Fruit fly (Drosophila melanogaster): ENCODE results near the gene CG5885.

CG5885 gene

dm6 chr2L:9956993-9957652 lies 39.0 kb upstream of the CG5885 start, which contains the start of the genes CG4658 and CG5846 (continued):
- TF ChIP-seq Asciz (GFP tag; optimal IDR thresholded peaks at IDR 0.05) (peak; percentile 87), CG7839 (tag; optimal IDR thresholded peaks at IDR 0.05) (peak; percentile 96), eyg (GFP tag; optimal IDR thresholded peaks at IDR 0.05) (no peak), D (optimal IDR thresholded peaks at IDR 0.05) (no peak), D (GFP tag; optimal IDR thresholded peaks at IDR 0.05) (peak; percentile 84), CG12659 (GFP tag; optimal IDR thresholded peaks at IDR 0.05) (peak; percentile 94), slbo (GFP tag; IDR thresholded peaks at IDR 0.05) (peak; percentile 95), Nf-YB (GFP tag; optimal IDR thresholded peaks at IDR 0.05) (peak; percentile 83), CG13287 (GFP tag; IDR thresholded peaks at IDR 0.05; ENCODE audit: partially characterized antibody) (peak; percentile 41; the same call in 1 of the 2 replicates), CG2678 (tag; optimal IDR thresholded peaks at IDR 0.05) (peak; percentile 96), Med (GFP tag) (peak; percentile 88), B-H1 (GFP tag; IDR thresholded peaks at IDR 0.05) (peak; percentile 93), run (tag; optimal IDR thresholded peaks at IDR 0.05) (peak; percentile 95), croc (GFP tag; conservative IDR thresholded peaks at IDR 0.05) (peak; percentile 89), CG4282 (GFP tag; optimal IDR thresholded peaks at IDR 0.05) (peak; percentile 41), CG5180 (GFP tag; optimal IDR thresholded peaks at IDR 0.05) (no peak), Mrtf (GFP tag; IDR thresholded peaks at IDR 0.05) (peak; percentile 87), CG11398 (GFP tag; optimal IDR thresholded peaks at IDR 0.05) (peak; percentile 78), Taf1 (GFP tag; IDR thresholded peaks at IDR 0.05) (peak; percentile 85), da (GFP tag; optimal IDR thresholded peaks at IDR 0.05) (peak; percentile 82), Stat92E (GFP tag; optimal IDR thresholded peaks at IDR 0.05) (peak in 1 of 3 experiments; percentile 88), CG2199 (GFP tag; IDR thresholded peaks at IDR 0.05) (peak; percentile 77; the same call in 2 of the 3 replicates), Lim3 (GFP tag; IDR thresholded peaks at IDR 0.05) (peak; percentile 61; the same call in 1 of the 2 replicates)

DNA sequence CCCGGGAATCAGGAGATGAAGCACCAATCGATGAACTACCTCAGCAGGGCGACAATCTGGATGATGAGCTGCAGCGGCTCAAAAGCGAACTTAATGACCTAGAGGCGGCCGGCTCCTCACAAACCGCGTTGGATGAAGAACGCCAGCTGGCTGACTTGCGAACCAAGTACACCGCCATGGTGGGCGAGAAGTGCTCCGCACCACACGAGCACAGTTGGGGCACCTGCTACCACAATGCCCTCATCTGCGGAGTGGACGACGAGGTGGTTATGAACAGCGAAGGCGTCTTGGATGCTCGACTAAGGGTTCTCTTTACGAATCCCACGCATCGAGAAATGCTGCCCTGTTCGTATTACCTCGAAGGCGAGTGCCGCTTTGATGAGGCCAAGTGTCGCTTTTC lies 36.6 kb upstream of the CG5885 start:
- TF ChIP-seq CoRest (tag; optimal IDR thresholded peaks at IDR 0.05) (no peak), CG18764 (GFP tag; optimal IDR thresholded peaks at IDR 0.05) (no peak), Ets65A (GFP tag) (peak; percentile 60), CG1603 (tag; optimal IDR thresholded peaks at IDR 0.05) (no peak), CG33557 (GFP tag; optimal IDR thresholded peaks at IDR 0.05) (no peak), CG11560 (tag; IDR thresholded peaks at IDR 0.05) (no peak), Gug (GFP tag; IDR thresholded peaks at IDR 0.05) (no peak), CG17361 (GFP tag; IDR thresholded peaks at IDR 0.05) (no peak), sr (GFP tag; IDR thresholded peaks at IDR 0.05) (no peak), br (optimal IDR thresholded peaks at IDR 0.05) (no peak), Med (GFP tag) (peak; percentile 55), Dref (GFP tag; IDR thresholded peaks at IDR 0.05) (0 out of 2 replicates have a peak, but pooled peaks have one; percentile 28)

dm6 chr2L:9954119-9954518 lies 36.0 kb upstream of the CG5885 start, which contains the start of the genes CG13126 and CG4709:
Gene CG13126, minus strand, starts transcription at chr2L:9954181.
Gene CG4709, plus strand, starts transcription at chr2L:9954325.
- TF ChIP-seq seq (GFP tag; IDR thresholded peaks at IDR 0.05) (peak; percentile 66; the same call in 1 of the 2 replicates), Oaz (GFP tag; IDR thresholded peaks at IDR 0.05) (peak; percentile 73), Dp (GFP tag; optimal IDR thresholded peaks at IDR 0.05) (peak; percentile 57), CG9609 (GFP tag; optimal IDR thresholded peaks at IDR 0.05) (no peak), trem (tag; optimal IDR thresholded peaks at IDR 0.05) (peak; percentile 96), CG10543 (GFP tag; optimal IDR thresholded peaks at IDR 0.05) (peak; percentile 63), CG10274 (GFP tag; optimal IDR thresholded peaks at IDR 0.05) (peak; percentile 16), pho (GFP tag; optimal IDR thresholded peaks at IDR 0.05) (no peak), ci (GFP tag; IDR thresholded peaks at IDR 0.05) (peak; percentile 86), CG2116 (GFP tag; optimal IDR thresholded peaks at IDR 0.05) (peak; percentile 77), az2 (GFP tag; optimal IDR thresholded peaks at IDR 0.05) (peak; percentile 92), CG3065 (GFP tag; optimal IDR thresholded peaks at IDR 0.05) (peak; percentile 84), CG14860 (GFP tag; IDR thresholded peaks at IDR 0.05; ENCODE audit: partially characterized antibody) (no peak), CG11398 (GFP tag; optimal IDR thresholded peaks at IDR 0.05) (no peak), NfI (GFP tag; optimal IDR thresholded peaks at IDR 0.05) (peak; percentile 87), jigr1 (GFP tag; IDR thresholded peaks at IDR 0.05) (peak; percentile 35; the same call in 1 of the 3 replicates), CG12942 (GFP tag; optimal IDR thresholded peaks at IDR 0.05) (peak; percentile 87)
